Fruit fly (Drosophila melanogaster) whole organism, prepupa: ENCODE measurements around the gene CG3638.

ENCODE experiments used
- Blimp-1 ChIP-seq: fragments of 200-800 bp; sonication (Bioruptor generic); optimal IDR thresholded peaks from 3 replicates; lab custom pipeline; 2017; ENCODE audit warnings: missing biosample characterization, missing genetic modification characterization, mild to moderate bottlenecking, moderate library complexity, missing genetic modification reagents
- CG10631 ChIP-seq: fragments of 200-800 bp; sonication (Bioruptor generic); optimal IDR thresholded peaks from 2 replicates; lab custom pipeline; 2016; ENCODE audit warnings: missing biosample characterization, missing genetic modification characterization
- CG10669 ChIP-seq: fragments of 200-800 bp; sonication (Bioruptor generic); optimal IDR thresholded peaks from 3 replicates; lab custom pipeline; 2018; ENCODE audit warnings: missing biosample characterization, mild to moderate bottlenecking, missing genetic modification characterization, moderate library complexity
- CG1621 ChIP-seq: fragments of 200-800 bp; sonication (Bioruptor generic); optimal IDR thresholded peaks from 3 replicates; lab custom pipeline; 2018; ENCODE audit warnings: missing biosample characterization, mild to moderate bottlenecking, missing genetic modification characterization
- CG3032 ChIP-seq: fragments of 200-800 bp; optimal IDR thresholded peaks from 2 replicates; lab custom pipeline; 2019; ENCODE audit warnings: missing biosample characterization, mild to moderate bottlenecking, missing genetic modification characterization, moderate library complexity
- CG32006 ChIP-seq: fragments of 200-800 bp; sonication (Bioruptor generic); optimal IDR thresholded peaks from 3 replicates; lab custom pipeline; 2017; ENCODE audit warnings: missing biosample characterization, mild to moderate bottlenecking, missing genetic modification characterization
- CG4318 ChIP-seq: fragments of 200-800 bp; sonication (Bioruptor generic); optimal IDR thresholded peaks from 3 replicates; lab custom pipeline; 2017; ENCODE audit warnings: missing biosample characterization, mild to moderate bottlenecking, missing genetic modification characterization
- CG6163 ChIP-seq: fragments of 200-800 bp; sonication (Bioruptor generic); IDR thresholded peaks from 3 replicates; pipeline ENCODE4 v1.3.6; 2022; ENCODE audit warnings: missing biosample characterization, missing genetic modification characterization
- CG6276 ChIP-seq: fragments of 200-800 bp; sonication (Bioruptor generic); optimal IDR thresholded peaks from 2 replicates; lab custom pipeline; 2017; ENCODE audit warnings: missing biosample characterization, mild to moderate bottlenecking, missing genetic modification characterization
- CG6792 ChIP-seq: fragments of 200-800 bp; sonication (Bioruptor generic); optimal IDR thresholded peaks from 3 replicates; lab custom pipeline; 2016; ENCODE audit warnings: missing biosample characterization, missing genetic modification characterization
- CG7368 ChIP-seq: fragments of 200-800 bp; sonication (Bioruptor generic); optimal IDR thresholded peaks from 3 replicates; lab custom pipeline; 2016; ENCODE audit warnings: missing biosample characterization, missing genetic modification characterization
- CG8319 ChIP-seq: fragments of 200-800 bp; sonication (Bioruptor generic); optimal IDR thresholded peaks from 3 replicates; lab custom pipeline; 2016; ENCODE audit warnings: missing biosample characterization, missing genetic modification characterization
- CG8632 ChIP-seq: fragments of 200-800 bp; sonication (Bioruptor generic); optimal IDR thresholded peaks from 3 replicates; lab custom pipeline; 2016; ENCODE audit warnings: missing biosample characterization, missing genetic modification characterization
- CG9139 ChIP-seq: fragments of 200-800 bp; sonication (Bioruptor generic); optimal IDR thresholded peaks from 3 replicates; lab custom pipeline; 2017; ENCODE audit warnings: missing biosample characterization, mild to moderate bottlenecking, missing genetic modification characterization
- Eip75B ChIP-seq: fragments of 200-800 bp; sonication (Bioruptor generic); optimal IDR thresholded peaks from 3 replicates; lab custom pipeline; 2016; ENCODE audit warnings: missing biosample characterization, missing genetic modification characterization
- Eip78C ChIP-seq: fragments of 200-800 bp; sonication (Bioruptor generic); peaks from one replicate; lab custom pipeline; 2016; ENCODE audit warnings: missing biosample characterization, missing genetic modification characterization
- Eip93F ChIP-seq: fragments of 200-800 bp; sonication (Bioruptor generic); optimal IDR thresholded peaks from 2 replicates; lab custom pipeline; 2016; ENCODE audit warnings: missing biosample characterization, mild to moderate bottlenecking, missing genetic modification characterization
- Ets21C ChIP-seq: fragments of 200-800 bp; sonication (Bioruptor generic); optimal IDR thresholded peaks from 3 replicates; lab custom pipeline; 2016; ENCODE audit warnings: missing biosample characterization, missing genetic modification characterization
- Lpt ChIP-seq: fragments of 200-800 bp; sonication (Bioruptor generic); optimal IDR thresholded peaks from 3 replicates; lab custom pipeline; 2016; ENCODE audit warnings: missing biosample characterization, missing genetic modification characterization
- Met ChIP-seq: fragments of 200-800 bp; sonication (Bioruptor generic); optimal IDR thresholded peaks from 3 replicates; lab custom pipeline; 2016; ENCODE audit warnings: missing biosample characterization, missing genetic modification characterization
- OdsH ChIP-seq: fragments of 200-800 bp; sonication (Bioruptor generic); optimal IDR thresholded peaks from 3 replicates; lab custom pipeline; 2016; ENCODE audit warnings: missing biosample characterization, missing genetic modification characterization
- Smox ChIP-seq: fragments of 200-800 bp; sonication (Bioruptor generic); optimal IDR thresholded peaks from 3 replicates; lab custom pipeline; 2016; ENCODE audit warnings: missing biosample characterization, missing genetic modification characterization
- Sox14 ChIP-seq: fragments of 200-800 bp; sonication (Bioruptor generic); optimal IDR thresholded peaks from 3 replicates; lab custom pipeline; 2016; ENCODE audit warnings: missing biosample characterization, missing genetic modification characterization
- acj6 ChIP-seq: fragments of 200-800 bp; sonication (Bioruptor generic); optimal IDR thresholded peaks from 3 replicates; lab custom pipeline; 2016; ENCODE audit warnings: missing biosample characterization, missing genetic modification characterization
- dac ChIP-seq: fragments of 200-800 bp; sonication (Bioruptor generic); optimal IDR thresholded peaks from 2 replicates; lab custom pipeline; 2017; ENCODE audit warnings: missing biosample characterization, mild to moderate bottlenecking, missing genetic modification characterization
- esn ChIP-seq: fragments of 200-800 bp; sonication (Bioruptor generic); optimal IDR thresholded peaks from 2 replicates; lab custom pipeline; 2016; ENCODE audit warnings: missing biosample characterization, mild to moderate bottlenecking, missing genetic modification characterization, moderate library complexity
- fd85E ChIP-seq: fragments of 200-800 bp; sonication (Bioruptor generic); optimal IDR thresholded peaks from 3 replicates; lab custom pipeline; 2016; ENCODE audit warnings: missing biosample characterization, missing genetic modification characterization
- lz ChIP-seq: fragments of 200-800 bp; sonication (Bioruptor generic); optimal IDR thresholded peaks from 3 replicates; lab custom pipeline; 2016; ENCODE audit warnings: missing biosample characterization, missing genetic modification characterization
- pdm3 ChIP-seq: fragments of 200-800 bp; sonication (Bioruptor generic); optimal IDR thresholded peaks from 3 replicates; lab custom pipeline; 2016; ENCODE audit warnings: missing biosample characterization, missing genetic modification characterization
- ss ChIP-seq, 2 experiments: fragments of 200-800 bp; sonication (Bioruptor generic); optimal IDR thresholded peaks; 2 replicates in 1 of 2; 3 replicates in 1 of 2; lab custom pipeline; 2017 to 2018; ENCODE audit warnings: mild to moderate bottlenecking in 2 of 2, missing biosample characterization in 2 of 2, missing genetic modification characterization in 2 of 2, moderate library complexity in 1 of 2
- svp ChIP-seq: fragments of 200-800 bp; sonication (Bioruptor generic); peaks from one replicate; lab custom pipeline; 2016; ENCODE audit warnings: missing biosample characterization, missing genetic modification characterization

Gene CG3638

DNA sequence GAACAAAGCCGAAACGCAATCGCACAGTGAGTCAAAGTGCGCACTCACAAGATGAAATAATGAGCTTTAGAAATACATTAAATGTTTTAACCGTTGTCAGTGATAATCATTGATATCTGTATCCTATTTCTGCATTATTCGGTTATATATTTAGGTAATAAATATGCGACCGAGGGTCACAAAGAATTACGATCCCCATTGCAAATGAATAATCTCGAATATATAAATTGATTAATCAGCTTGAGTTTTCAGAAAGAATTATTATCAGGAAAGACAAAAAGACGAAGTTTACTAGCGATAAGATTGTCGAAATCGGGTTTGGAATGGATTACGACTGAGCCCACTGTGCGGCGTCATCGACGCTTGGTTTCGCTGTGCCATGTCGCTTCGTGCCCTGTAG is 65.5 kb downstream of the CG3638 start (continued):
- peak; percentile 33 for TF ChIP-seq CG7368 (GFP tag; lab: Kevin White, UChicago)
- TF ChIP-seq CG4318 = no peak
- TF ChIP-seq dac = no peak
- TF ChIP-seq lz (GFP tag; lab: Kevin White, UChicago) = peak; percentile 58
- no peak for TF ChIP-seq CG6163 (GFP tag; lab: Robert Waterston, UW)
- TF ChIP-seq Ets21C (GFP tag; lab: Kevin White, UChicago) = peak; percentile 42
- peak; percentile 55 for TF ChIP-seq Sox14 (GFP tag; lab: Kevin White, UChicago)
- peak; percentile 38 for TF ChIP-seq Blimp-1 (GFP tag; lab: Kevin White, UChicago)
- peak; percentile 40 for TF ChIP-seq CG3032 (tag; lab: Kevin White, UChicago)
- peak; percentile 70 for TF ChIP-seq esn
- peak; percentile 58 for TF ChIP-seq pdm3 (GFP tag; lab: Kevin White, UChicago)
- TF ChIP-seq CG8632 (GFP tag; lab: Kevin White, UChicago) = peak; percentile 60
- TF ChIP-seq CG6276 (GFP tag; lab: Kevin White, UChicago) = peak; percentile 15
- TF ChIP-seq CG32006 (GFP tag; lab: Kevin White, UChicago) = peak; percentile 54
- TF ChIP-seq Met (GFP tag; lab: Kevin White, UChicago) = peak; percentile 75
- TF ChIP-seq acj6 (GFP tag; lab: Kevin White, UChicago) = peak; percentile 47
- TF ChIP-seq svp (GFP tag; lab: Kevin White, UChicago) = peak; percentile 93
- TF ChIP-seq CG10631 = peak; percentile 42
- TF ChIP-seq Smox (GFP tag; lab: Kevin White, UChicago) = peak; percentile 59
- TF ChIP-seq ss (GFP tag; optimal IDR thresholded peaks at IDR 0.05; lab: Kevin White, UChicago) = peak; percentile 48 to 69
- TF ChIP-seq OdsH (GFP tag; lab: Kevin White, UChicago) = peak; percentile 57
- peak; percentile 19 for TF ChIP-seq CG9139 (GFP tag; lab: Kevin White, UChicago)
- no peak for TF ChIP-seq fd85E (GFP tag; lab: Kevin White, UChicago)
- TF ChIP-seq CG6792 (GFP tag; lab: Kevin White, UChicago) = peak; percentile 45
- peak; percentile 57 for TF ChIP-seq CG10669
- TF ChIP-seq Eip78C (GFP tag; lab: Kevin White, UChicago) = peak; percentile 78
- TF ChIP-seq Lpt (GFP tag; lab: Kevin White, UChicago) = no peak
- no peak for TF ChIP-seq CG8319 (GFP tag; lab: Kevin White, UChicago)
- peak; percentile 55 for TF ChIP-seq Eip75B
- no peak for TF ChIP-seq CG1621 (tag; lab: Kevin White, UChicago)

DNA sequence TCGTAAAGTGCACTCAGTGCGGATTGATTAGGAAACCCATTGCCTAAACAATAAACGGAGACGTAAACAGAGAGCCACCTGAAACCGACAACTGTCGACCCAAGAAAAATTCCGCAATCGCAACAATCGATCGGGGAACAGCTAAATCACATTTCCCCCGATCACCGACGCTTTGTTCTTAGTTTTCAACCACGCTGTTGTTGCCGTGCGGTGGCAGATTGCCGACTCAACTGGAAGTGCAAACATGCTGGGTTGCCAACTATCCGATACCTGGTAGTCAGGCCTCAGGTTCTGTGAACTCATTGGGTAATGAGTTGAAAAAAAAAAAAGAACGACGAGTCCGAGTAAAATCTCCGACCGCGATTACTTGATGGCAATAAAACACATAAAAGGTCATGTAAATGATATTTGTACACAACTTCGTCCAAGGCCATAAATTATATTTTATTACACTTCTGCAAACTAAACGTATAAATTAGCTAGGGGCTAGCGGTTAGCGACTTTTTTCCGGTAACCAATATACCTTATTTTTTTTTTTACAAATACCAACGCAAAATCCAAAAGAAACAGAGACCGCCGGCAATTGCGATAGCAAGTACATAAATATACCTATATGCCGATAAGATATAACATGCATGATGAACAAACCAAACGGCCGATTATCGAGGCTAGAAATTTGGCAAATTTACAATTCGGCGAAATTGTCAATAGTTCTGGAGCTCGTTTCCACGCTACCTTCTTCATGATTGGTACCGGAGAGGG is 66.2 kb downstream of the CG3638 start, which contains the start of gene CG11378:
Gene CG11378 (plus strand): TSS at position 712 of the 762 bp plus-strand sequence.
- no peak for TF ChIP-seq Eip93F (GFP tag; lab: Kevin White, UChicago)
- TF ChIP-seq svp (GFP tag; lab: Kevin White, UChicago) = peak; percentile 50
- peak; percentile 24 for TF ChIP-seq Eip78C (GFP tag; lab: Kevin White, UChicago)
